Fruit fly (Drosophila melanogaster): Measurements from ENCODE around the gene CG3339.

The CG3339 gene

DNA sequence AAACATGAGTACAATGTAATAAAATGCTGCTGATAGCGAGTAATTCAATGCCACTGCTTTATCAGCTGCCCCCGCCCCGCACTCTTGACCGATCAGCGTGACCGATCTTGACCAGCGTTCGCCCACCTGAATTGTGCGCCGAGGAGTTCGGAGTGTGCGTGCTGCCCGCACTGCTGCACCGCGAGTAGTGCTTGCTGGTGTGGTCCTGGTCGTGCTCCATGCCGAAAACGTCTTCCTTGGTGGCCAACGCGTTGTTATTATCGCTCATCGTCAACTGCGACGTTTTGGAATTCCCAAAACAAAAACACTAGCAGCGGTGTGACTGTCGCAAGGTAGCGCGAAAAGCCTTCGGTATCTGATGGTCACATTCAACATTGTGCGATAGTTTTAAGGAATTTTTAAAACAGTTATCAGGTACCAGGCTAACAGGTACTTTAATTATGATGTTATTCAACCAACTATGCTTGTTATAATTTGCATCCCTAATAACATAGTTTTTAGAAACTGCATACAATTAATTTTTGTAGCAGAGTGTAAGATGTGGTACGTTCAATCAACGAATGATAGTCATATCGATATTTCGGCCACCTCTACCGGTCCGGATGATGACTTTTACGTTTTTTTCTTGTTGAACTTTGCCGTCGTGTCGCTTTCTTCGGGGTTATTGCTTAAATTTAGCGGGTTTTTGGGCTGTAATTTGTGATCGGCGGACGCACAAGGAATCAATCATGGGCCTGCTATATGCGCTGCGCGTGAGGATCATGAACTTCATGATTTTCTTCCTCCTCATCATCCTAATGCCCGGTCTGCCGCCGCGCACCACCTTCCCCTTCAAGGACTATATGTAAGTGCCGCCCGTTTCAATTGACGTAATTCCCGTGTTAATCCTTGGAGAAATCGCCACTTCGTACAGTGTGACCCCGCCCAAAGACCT is 33.7 kb downstream of the CG3339 start, which contains the start of the genes bigmax and Hmu:
TSS of gene bigmax (minus strand) at position 325 of the 934 bp plus-strand sequence.
TSS of gene Hmu (plus strand) at position 568 of the 934 bp plus-strand sequence.
- no peak for TF ChIP-seq CG6276 (GFP tag; optimal IDR thresholded peaks at IDR 0.05)
- no peak for TF ChIP-seq CG16779 (tag; optimal IDR thresholded peaks at IDR 0.05)
- TF ChIP-seq CG9139 (GFP tag; optimal IDR thresholded peaks at IDR 0.05), result no peak
- peak; percentile 79 for TF ChIP-seq Smox (GFP tag; optimal IDR thresholded peaks at IDR 0.05)
- TF ChIP-seq CG6854 (GFP tag; optimal IDR thresholded peaks at IDR 0.05), result no peak
- no peak for TF ChIP-seq Hr38 (GFP tag; optimal IDR thresholded peaks at IDR 0.05)
- TF ChIP-seq CG1621 (tag; optimal IDR thresholded peaks at IDR 0.05), result peak; percentile 90
- TF ChIP-seq Ets96B (tag; optimal IDR thresholded peaks at IDR 0.05), result peak; percentile 58
- TF ChIP-seq cyc (GFP tag; optimal IDR thresholded peaks at IDR 0.05), result peak; percentile 83
- TF ChIP-seq dac (GFP tag; optimal IDR thresholded peaks at IDR 0.05), result peak; percentile 49
- TF ChIP-seq Blimp-1 (GFP tag; optimal IDR thresholded peaks at IDR 0.05), result no peak
- peak; percentile 62 for TF ChIP-seq CG8319 (GFP tag; optimal IDR thresholded peaks at IDR 0.05)
- TF ChIP-seq Gug (GFP tag; IDR thresholded peaks at IDR 0.05), result peak; percentile 72
- TF ChIP-seq CG31627 (GFP tag; optimal IDR thresholded peaks at IDR 0.05), result peak; percentile 92
- peak; percentile 89 for TF ChIP-seq Eip78C (GFP tag)
- peak; percentile 81 for TF ChIP-seq Eip75B (GFP tag; optimal IDR thresholded peaks at IDR 0.05)
- peak; percentile 52 for TF ChIP-seq CG10669 (GFP tag; optimal IDR thresholded peaks at IDR 0.05)
- TF ChIP-seq Lpt (GFP tag; optimal IDR thresholded peaks at IDR 0.05), result peak; percentile 65
- TF ChIP-seq CG4318 (GFP tag; optimal IDR thresholded peaks at IDR 0.05), result peak; percentile 54
- peak; percentile 82 for TF ChIP-seq Hr4 (GFP tag; optimal IDR thresholded peaks at IDR 0.05)
- peak; percentile 80 for TF ChIP-seq Sox15 (GFP tag; optimal IDR thresholded peaks at IDR 0.05)
- peak; percentile 75 for TF ChIP-seq achi (GFP tag; optimal IDR thresholded peaks at IDR 0.05)
- TF ChIP-seq svp (GFP tag), result peak; percentile 98
- TF ChIP-seq CG11762 (GFP tag; optimal IDR thresholded peaks at IDR 0.05; ENCODE audit: insufficient read depth), result peak; percentile 61
- peak; percentile 30 for TF ChIP-seq net (GFP tag; optimal IDR thresholded peaks at IDR 0.05)
- TF ChIP-seq CG15336 (GFP tag; IDR thresholded peaks at IDR 0.05), result peak; percentile 40; the same call in 1 of the 2 replicates
- TF ChIP-seq Sox102F (GFP tag; optimal IDR thresholded peaks at IDR 0.05), result no peak
- TF ChIP-seq CG6163 (GFP tag; IDR thresholded peaks at IDR 0.05), result peak; percentile 73
- TF ChIP-seq esn (GFP tag; optimal IDR thresholded peaks at IDR 0.05), result peak; percentile 85
- TF ChIP-seq fd59A (GFP tag; optimal IDR thresholded peaks at IDR 0.05), result peak; percentile 19
- peak; percentile 69 for TF ChIP-seq CG7368 (GFP tag; optimal IDR thresholded peaks at IDR 0.05)
- TF ChIP-seq CG10631 (GFP tag; optimal IDR thresholded peaks at IDR 0.05), result peak; percentile 84
- peak in 1 of 2 experiments; percentile 69 for TF ChIP-seq ss (GFP tag; optimal IDR thresholded peaks at IDR 0.05)
- TF ChIP-seq salr (GFP tag; optimal IDR thresholded peaks at IDR 0.05), result peak in 1 of 2 experiments; percentile 25
- TF ChIP-seq Met (GFP tag; optimal IDR thresholded peaks at IDR 0.05), result peak; percentile 72
- TF ChIP-seq CG8632 (GFP tag; optimal IDR thresholded peaks at IDR 0.05), result peak; percentile 58
- no peak for TF ChIP-seq fd85E (GFP tag; optimal IDR thresholded peaks at IDR 0.05)
- no peak for TF ChIP-seq spab (GFP tag; optimal IDR thresholded peaks at IDR 0.05)
- peak; percentile 77 for TF ChIP-seq CG32006 (GFP tag; optimal IDR thresholded peaks at IDR 0.05)
- TF ChIP-seq CG6792 (GFP tag; optimal IDR thresholded peaks at IDR 0.05), result peak; percentile 55
- peak; percentile 88 for TF ChIP-seq Sox14 (GFP tag; optimal IDR thresholded peaks at IDR 0.05)
- TF ChIP-seq CG3919 (GFP tag; optimal IDR thresholded peaks at IDR 0.05), result peak; percentile 80
- peak; percentile 77 for TF ChIP-seq acj6 (GFP tag; optimal IDR thresholded peaks at IDR 0.05)
- TF ChIP-seq CG3032 (tag; optimal IDR thresholded peaks at IDR 0.05), result peak; percentile 73
- TF ChIP-seq dsx (GFP tag; optimal IDR thresholded peaks at IDR 0.05; ENCODE audit: poor library complexity, severe bottlenecking), result peak; percentile 85
- no peak for TF ChIP-seq Eip93F (GFP tag; optimal IDR thresholded peaks at IDR 0.05)
- TF ChIP-seq OdsH (GFP tag; optimal IDR thresholded peaks at IDR 0.05), result peak; percentile 81
- peak; percentile 41; the same call in 1 of the 2 replicates for TF ChIP-seq CG11294 (GFP tag; IDR thresholded peaks at IDR 0.05)
- no peak for TF ChIP-seq CG6808 (GFP tag; optimal IDR thresholded peaks at IDR 0.05)

Data from whole organism, prepupa.